Worm (Caenorhabditis elegans): Measurements from ENCODE around the gene degl-2.

DNA sequence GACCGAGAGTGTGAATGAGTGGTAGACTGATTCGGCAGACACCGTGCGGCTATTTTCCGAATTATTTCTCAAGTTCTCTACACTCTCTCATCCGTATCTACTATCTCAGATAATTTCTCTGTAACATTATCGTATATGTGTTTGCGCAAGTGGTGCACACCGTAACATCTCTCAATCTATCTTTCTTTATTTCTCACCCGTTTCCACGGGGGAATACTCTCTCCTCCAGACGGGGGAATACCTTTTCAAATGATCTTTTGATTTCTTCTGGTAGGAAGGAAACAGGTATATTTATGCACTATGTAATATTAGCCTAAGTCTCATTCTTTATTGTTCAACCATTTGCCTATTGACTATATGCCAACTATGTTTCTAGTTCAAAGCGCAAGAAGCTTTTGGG is 23.8 kb downstream of the degl-2 start:
- TF ChIP-seq jun-1 (tag; optimal IDR thresholded peaks at IDR 0.05) (no peak), pag-3 (tag; optimal IDR thresholded peaks at IDR 0.05; ENCODE audit: borderline replicate concordance, insufficient read depth) (no peak), lir-3 (tag; optimal IDR thresholded peaks at IDR 0.05; ENCODE audit: poor library complexity) (no peak), egl-13 (tag; optimal IDR thresholded peaks at IDR 0.05) (no peak), F16B12.6 (tag; optimal IDR thresholded peaks at IDR 0.05) (no peak), lin-35 (GFP tag; optimal IDR thresholded peaks at IDR 0.05) (no peak), zag-1 (tag; optimal IDR thresholded peaks at IDR 0.05) (no peak), ceh-90 (tag; optimal IDR thresholded peaks at IDR 0.05) (no peak), nhr-71 (tag; optimal IDR thresholded peaks at IDR 0.05) (no peak)
